Worm (Caenorhabditis elegans) whole organism, late embryonic: ENCODE results near the gene nlp-36.

Experiments used
- C08G9.2 ChIP-seq: sonication (generic microtip); optimal IDR thresholded peaks from 2 replicates; lab custom pipeline; 2016; ENCODE audit warnings: mild to moderate bottlenecking, missing genetic modification characterization, moderate library complexity, missing compliant biosample characterization
- C38D4.7 ChIP-seq: fragments of 200-800 bp; sonication (Bioruptor generic); optimal IDR thresholded peaks from 2 replicates; lab custom pipeline; 2018; ENCODE audit warnings: mild to moderate bottlenecking, missing genetic modification characterization, moderate library complexity, missing compliant biosample characterization
- F13H6.1 ChIP-seq: sonication (generic microtip); optimal IDR thresholded peaks from 2 replicates; lab custom pipeline; 2016; ENCODE audit warnings: missing genetic modification characterization, missing compliant biosample characterization
- K09A11.1 ChIP-seq: sonication (generic microtip); optimal IDR thresholded peaks from 2 replicates; lab custom pipeline; 2017; ENCODE audit warnings: antibody characterized with exemption, mild to moderate bottlenecking, missing genetic modification characterization, missing compliant biosample characterization; ENCODE audit not compliant: insufficient read depth
- T23F11.4 ChIP-seq: fragments of 200-800 bp; sonication (Bioruptor generic); optimal IDR thresholded peaks from 2 replicates; lab custom pipeline; 2018; ENCODE audit warnings: mild to moderate bottlenecking, missing genetic modification characterization, missing compliant biosample characterization
- ahr-1 ChIP-seq: sonication (generic microtip); optimal IDR thresholded peaks from 2 replicates; lab custom pipeline; 2016; ENCODE audit warnings: missing genetic modification characterization, missing compliant biosample characterization
- ama-1 ChIP-seq: fragments of 150-350 bp; optimal IDR thresholded peaks from 2 replicates; lab custom pipeline; 2014
- ceh-18 ChIP-seq: sonication (generic microtip); optimal IDR thresholded peaks from 2 replicates; lab custom pipeline; 2016; ENCODE audit warnings: missing genetic modification characterization, missing compliant biosample characterization
- ceh-2 ChIP-seq: sonication (generic microtip); optimal IDR thresholded peaks from 2 replicates; lab custom pipeline; 2016; ENCODE audit warnings: missing genotype, missing genetic modification characterization, missing compliant biosample characterization
- ceh-22 ChIP-seq: sonication (generic microtip); optimal IDR thresholded peaks from 2 replicates; lab custom pipeline; 2017; ENCODE audit warnings: missing biosample characterization, missing genetic modification characterization
- ceh-30 ChIP-seq: fragments of 150-350 bp; optimal IDR thresholded peaks from 2 replicates; lab custom pipeline; 2014; ENCODE audit warnings: missing biosample characterization, missing genetic modification characterization
- ceh-31 ChIP-seq: sonication (generic microtip); optimal IDR thresholded peaks from 2 replicates; lab custom pipeline; 2016; ENCODE audit warnings: missing genetic modification characterization, missing compliant biosample characterization
- ceh-45 ChIP-seq: fragments of 200-800 bp; sonication (Bioruptor generic); IDR thresholded peaks from 2 replicates; pipeline ENCODE4 v1.3.6; 2022; ENCODE audit warnings: missing genetic modification reagents, missing genetic modification characterization, missing compliant biosample characterization
- ceh-48 ChIP-seq: sonication (generic microtip); optimal IDR thresholded peaks from 2 replicates; lab custom pipeline; 2016; ENCODE audit warnings: missing genetic modification characterization, inconsistent platforms, missing compliant biosample characterization
- ceh-9 ChIP-seq: sonication (generic microtip); optimal IDR thresholded peaks from 2 replicates; lab custom pipeline; 2016; ENCODE audit warnings: mild to moderate bottlenecking, missing genetic modification characterization, inconsistent platforms, missing compliant biosample characterization
- che-1 ChIP-seq: sonication (generic microtip); optimal IDR thresholded peaks from 2 replicates; lab custom pipeline; 2016; ENCODE audit warnings: mild to moderate bottlenecking, missing genetic modification characterization, missing compliant biosample characterization
- dmd-4 ChIP-seq: sonication (generic microtip); optimal IDR thresholded peaks from 2 replicates; lab custom pipeline; 2016; ENCODE audit warnings: borderline replicate concordance, missing genetic modification characterization, missing compliant biosample characterization
- dve-1 ChIP-seq: sonication (generic microtip); optimal IDR thresholded peaks from 2 replicates; lab custom pipeline; 2017; ENCODE audit warnings: antibody characterized with exemption, mild to moderate bottlenecking, missing genetic modification characterization, missing compliant biosample characterization
- ets-4 ChIP-seq: sonication (generic microtip); optimal IDR thresholded peaks from 2 replicates; lab custom pipeline; 2016; ENCODE audit warnings: missing genetic modification characterization, missing compliant biosample characterization
- fax-1 ChIP-seq: sonication (generic microtip); optimal IDR thresholded peaks from 2 replicates; lab custom pipeline; 2016; ENCODE audit warnings: missing genotype, missing genetic modification characterization, missing compliant biosample characterization
- fkh-10 ChIP-seq: fragments of 150-350 bp; optimal IDR thresholded peaks from 2 replicates; lab custom pipeline; 2014; ENCODE audit warnings: missing biosample characterization, missing genetic modification reagents, missing genetic modification characterization
- fkh-6 ChIP-seq: sonication (generic microtip); optimal IDR thresholded peaks from 2 replicates; lab custom pipeline; 2016; ENCODE audit warnings: missing genetic modification characterization, missing compliant biosample characterization
- hlh-13 ChIP-seq: fragments of 200-800 bp; sonication (Bioruptor generic); optimal IDR thresholded peaks from 2 replicates; lab custom pipeline; 2018; ENCODE audit warnings: mild to moderate bottlenecking, missing genetic modification characterization, missing compliant biosample characterization
- hlh-15 ChIP-seq: sonication (generic microtip); optimal IDR thresholded peaks from 2 replicates; lab custom pipeline; 2016; ENCODE audit warnings: missing genetic modification characterization, missing compliant biosample characterization
- hlh-30 ChIP-seq: sonication (generic microtip); optimal IDR thresholded peaks from 2 replicates; lab custom pipeline; 2017; ENCODE audit warnings: antibody characterized with exemption, missing genetic modification characterization, missing compliant biosample characterization; ENCODE audit not compliant: insufficient read depth
- lin-11 ChIP-seq: fragments of 200-800 bp; sonication (Bioruptor generic); optimal IDR thresholded peaks from 2 replicates; lab custom pipeline; 2018; ENCODE audit warnings: mild to moderate bottlenecking, missing genetic modification characterization, missing compliant biosample characterization
- madf-2 ChIP-seq: sonication (generic microtip); optimal IDR thresholded peaks from 2 replicates; lab custom pipeline; 2017; ENCODE audit warnings: missing genetic modification characterization, missing compliant biosample characterization
- mec-3 ChIP-seq: sonication (generic microtip); optimal IDR thresholded peaks from 2 replicates; lab custom pipeline; 2016; ENCODE audit warnings: borderline replicate concordance, missing genetic modification characterization, missing compliant biosample characterization
- nfya-1 ChIP-seq: sonication (generic microtip); optimal IDR thresholded peaks from 2 replicates; lab custom pipeline; 2017; ENCODE audit warnings: missing genetic modification characterization, mild to moderate bottlenecking, missing compliant biosample characterization, antibody characterized with exemption, moderate library complexity
- nhr-11 ChIP-seq: fragments of 150-350 bp; optimal IDR thresholded peaks from 2 replicates; lab custom pipeline; 2014; ENCODE audit warnings: missing biosample characterization, missing genetic modification characterization
- nhr-232 ChIP-seq: sonication (generic microtip); optimal IDR thresholded peaks from 2 replicates; lab custom pipeline; 2016; ENCODE audit warnings: missing genetic modification characterization, missing compliant biosample characterization
- npax-4 ChIP-seq: sonication (generic microtip); optimal IDR thresholded peaks from 2 replicates; lab custom pipeline; 2016; ENCODE audit warnings: missing genetic modification characterization, missing compliant biosample characterization
- odd-2 ChIP-seq: sonication (generic microtip); optimal IDR thresholded peaks from 2 replicates; lab custom pipeline; 2017; ENCODE audit warnings: antibody characterized with exemption, mild to moderate bottlenecking, missing genetic modification characterization, missing compliant biosample characterization
- pag-3 ChIP-seq: sonication (generic microtip); optimal IDR thresholded peaks from 2 replicates; lab custom pipeline; 2016; ENCODE audit warnings: missing compliant biosample characterization, missing genetic modification characterization, borderline replicate concordance
- pat-9 ChIP-seq: fragments of 200-800 bp; sonication (Bioruptor generic); optimal IDR thresholded peaks from 2 replicates; lab custom pipeline; 2018; ENCODE audit warnings: mild to moderate bottlenecking, missing genetic modification characterization, moderate library complexity, missing compliant biosample characterization
- pax-1 ChIP-seq: fragments of 150-350 bp; optimal IDR thresholded peaks from 2 replicates; lab custom pipeline; 2014; ENCODE audit warnings: missing biosample characterization, missing genetic modification characterization
- pha-2 ChIP-seq: sonication (generic microtip); optimal IDR thresholded peaks from 2 replicates; lab custom pipeline; 2017; ENCODE audit warnings: mild to moderate bottlenecking, missing genetic modification characterization, missing compliant biosample characterization
- pha-4 ChIP-seq: fragments of 150-350 bp; optimal IDR thresholded peaks from 2 replicates; lab custom pipeline; 2018; ENCODE audit warnings: missing biosample characterization, missing genetic modification reagents, missing genetic modification characterization
- pros-1 ChIP-seq: fragments of 150-350 bp; optimal IDR thresholded peaks from 2 replicates; lab custom pipeline; 2014; ENCODE audit warnings: missing biosample characterization, missing genetic modification reagents, missing genetic modification characterization
- ref-2 ChIP-seq: sonication (generic microtip); optimal IDR thresholded peaks from 2 replicates; lab custom pipeline; 2016; ENCODE audit warnings: missing genetic modification characterization, missing compliant biosample characterization
- sox-2 ChIP-seq: fragments of 200-800 bp; sonication (Bioruptor generic); IDR thresholded peaks from 2 replicates; pipeline ENCODE4 v1.3.6; 2022; ENCODE audit warnings: missing genetic modification reagents, missing genetic modification characterization, missing compliant biosample characterization
- sox-4 ChIP-seq: sonication (generic microtip); optimal IDR thresholded peaks from 2 replicates; lab custom pipeline; 2017; ENCODE audit warnings: mild to moderate bottlenecking, missing genetic modification characterization, inconsistent platforms, missing compliant biosample characterization
- syd-9 ChIP-seq: sonication (generic microtip); optimal IDR thresholded peaks from 2 replicates; lab custom pipeline; 2016; ENCODE audit warnings: mild to moderate bottlenecking, missing genetic modification characterization, moderate library complexity, missing compliant biosample characterization
- ttx-3 ChIP-seq: sonication (generic microtip); optimal IDR thresholded peaks from 2 replicates; lab custom pipeline; 2016; ENCODE audit warnings: missing genetic modification reagents, missing genetic modification characterization, missing compliant biosample characterization
- unc-3 ChIP-seq, 2 experiments: fragments of 200-800 bp in 1 of 2; sonication (Bioruptor generic) in 1 of 2; sonication (generic microtip) in 1 of 2; conservative IDR thresholded peaks in 1 of 2; optimal IDR thresholded peaks in 1 of 2; 2 replicates each; pipeline versions ENCODE4 v1.3.6 to Lab custom; 2016 to 2022; ENCODE audit warnings: missing compliant biosample characterization in 2 of 2, missing genetic modification characterization in 2 of 2, missing genetic modification reagents in 1 of 2
- unc-86 ChIP-seq: sonication (generic microtip); optimal IDR thresholded peaks from 2 replicates; lab custom pipeline; 2016; ENCODE audit warnings: missing genetic modification characterization, missing compliant biosample characterization
- ztf-16 ChIP-seq: sonication (generic microtip); optimal IDR thresholded peaks from 2 replicates; lab custom pipeline; 2017; ENCODE audit warnings: missing genetic modification characterization, missing compliant biosample characterization

Gene nlp-36

DNA sequence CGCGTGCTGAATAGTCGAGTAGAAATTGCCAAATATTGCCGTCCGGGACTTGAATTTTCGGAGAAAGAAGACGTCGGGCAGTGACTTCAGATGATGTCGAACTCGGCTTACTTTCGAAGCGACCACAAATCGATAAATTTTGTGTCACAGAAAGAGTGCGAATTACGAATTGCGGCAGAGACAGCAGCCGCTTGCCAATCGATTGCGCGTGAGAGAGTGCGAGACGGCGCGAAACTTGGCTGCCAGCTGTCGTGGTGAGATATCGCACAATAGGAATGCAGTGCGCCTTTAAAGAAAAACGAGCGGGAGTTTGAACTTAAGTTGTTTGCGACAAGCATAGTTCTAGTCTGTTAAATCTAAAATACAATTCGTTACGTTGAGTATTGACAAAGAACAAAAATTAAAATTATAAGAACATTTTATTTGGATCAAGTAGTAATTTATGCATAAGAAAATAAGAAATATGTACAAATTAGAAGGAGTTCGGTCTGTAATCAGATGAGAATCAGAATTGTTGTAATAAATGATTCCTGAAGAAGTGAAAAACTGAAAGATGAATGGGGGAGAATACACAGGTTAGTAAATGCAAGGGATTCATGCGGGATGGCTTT lies 45.0 kb upstream of the nlp-36 start, which contains the start of gene pir-2 (continued):
- TF ChIP-seq ref-2: no peak

DNA sequence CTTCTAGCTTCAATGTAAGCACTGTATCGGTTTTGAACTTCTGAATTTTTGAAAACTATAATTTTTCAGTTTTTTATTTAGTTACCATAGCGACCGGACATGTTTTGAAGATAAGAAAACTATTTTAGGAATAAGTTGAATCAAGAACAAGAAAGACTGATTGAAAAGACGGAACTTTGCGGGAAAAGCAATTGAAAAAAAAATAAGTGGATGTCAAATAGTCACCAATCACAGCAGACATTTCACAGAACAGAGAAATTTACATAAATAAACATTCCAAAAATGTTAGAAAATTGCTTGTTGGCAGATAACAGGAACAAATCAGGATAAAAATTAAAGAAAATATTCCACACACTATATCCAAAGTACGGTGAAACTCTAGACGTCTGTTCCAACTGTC lies 38.7 kb upstream of the nlp-36 start, which contains the start of gene F54C8.6:
Gene F54C8.6, minus strand, starts transcription at position 101 of the 400 bp plus-strand sequence.
- no peak for TF ChIP-seq C38D4.7 (GFP tag; lab: Kevin White, UChicago)
- no peak for TF ChIP-seq sox-2
- TF ChIP-seq ceh-30 (tag; lab: Kevin White, UChicago): no peak
- TF ChIP-seq mec-3 (tag; lab: Kevin White, UChicago): no peak
- no peak for TF ChIP-seq lin-11 (tag; lab: Kevin White, UChicago)
- no peak for TF ChIP-seq C08G9.2 (tag; lab: Kevin White, UChicago)
- TF ChIP-seq ceh-9 (tag; lab: Kevin White, UChicago): no peak
- TF ChIP-seq syd-9: no peak
- no peak for TF ChIP-seq fkh-6 (tag; lab: Kevin White, UChicago)
- no peak for TF ChIP-seq nfya-1 (tag; lab: Kevin White, UChicago)
- no peak for TF ChIP-seq ceh-2 (tag; lab: Kevin White, UChicago)
- TF ChIP-seq pha-4 (tag; lab: Kevin White, UChicago): no peak
- TF ChIP-seq ztf-16 (tag; lab: Kevin White, UChicago): no peak
- TF ChIP-seq dve-1: no peak
- TF ChIP-seq fax-1: no peak
- TF ChIP-seq hlh-15: no peak

DNA sequence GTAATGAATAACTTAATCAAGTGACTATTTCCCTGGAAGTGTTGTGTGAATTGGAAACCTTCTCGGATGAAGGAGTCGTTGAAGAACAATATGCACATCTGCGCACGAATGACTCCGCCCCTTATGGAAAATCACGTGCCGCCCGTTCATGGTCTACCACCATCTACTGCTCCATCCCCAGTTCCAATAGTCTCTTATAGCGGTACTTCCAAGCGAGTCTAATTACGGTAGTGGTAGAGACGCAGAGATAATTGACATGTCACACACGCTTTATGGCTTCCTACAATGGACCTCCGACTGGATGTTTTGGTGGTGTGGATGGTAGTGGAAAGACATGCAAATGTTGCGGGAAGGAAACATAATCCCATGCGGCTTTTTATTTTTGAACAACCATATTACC lies 37.6 kb upstream of the nlp-36 start:
- TF ChIP-seq syd-9: no peak
- no peak for TF ChIP-seq fkh-6 (tag; lab: Kevin White, UChicago)
- no peak for TF ChIP-seq ceh-30 (tag; lab: Kevin White, UChicago)
- TF ChIP-seq pat-9 (tag; lab: Kevin White, UChicago): no peak
- peak; percentile 92 for TF ChIP-seq ceh-31 (tag; lab: Kevin White, UChicago)
- peak; percentile 93 for TF ChIP-seq hlh-30 (tag; lab: Kevin White, UChicago)
- TF ChIP-seq ceh-18: no peak
- TF ChIP-seq nfya-1 (tag; lab: Kevin White, UChicago): peak; percentile 41
- no peak for TF ChIP-seq K09A11.1 (tag; lab: Kevin White, UChicago)
- TF ChIP-seq unc-3 (GFP tag; conservative IDR thresholded peaks at IDR 0.05; lab: Robert Waterston, UW): no peak
- no peak for TF ChIP-seq unc-3 (tag; optimal IDR thresholded peaks at IDR 0.05; lab: Kevin White, UChicago)
- no peak for TF ChIP-seq nhr-232
- no peak for TF ChIP-seq madf-2 (tag; lab: Kevin White, UChicago)
- no peak for TF ChIP-seq T23F11.4 (GFP tag; lab: Kevin White, UChicago)
- TF ChIP-seq pag-3 (tag; lab: Kevin White, UChicago): no peak
- no peak for TF ChIP-seq mec-3 (tag; lab: Kevin White, UChicago)
- TF ChIP-seq pros-1 (tag; lab: Kevin White, UChicago): no peak
- TF ChIP-seq ceh-48 (tag; lab: Kevin White, UChicago): no peak
- peak; percentile 10; the same call in 1 of the 2 replicates for TF ChIP-seq sox-2
- no peak for TF ChIP-seq dve-1
- no peak for TF ChIP-seq ama-1 (lab: Kevin White, UChicago)
- no peak for TF ChIP-seq pha-2 (tag; lab: Kevin White, UChicago)
- no peak for TF ChIP-seq pax-1
- TF ChIP-seq dmd-4 (tag; lab: Kevin White, UChicago): no peak
- TF ChIP-seq C08G9.2 (tag; lab: Kevin White, UChicago): no peak
- no peak for TF ChIP-seq npax-4 (tag; lab: Kevin White, UChicago)
- no peak for TF ChIP-seq ets-4
- no peak for TF ChIP-seq ttx-3 (tag; lab: Kevin White, UChicago)
- no peak for TF ChIP-seq ceh-45 (GFP tag; lab: Robert Waterston, UW)
- TF ChIP-seq sox-4 (tag; lab: Kevin White, UChicago): no peak
- no peak for TF ChIP-seq ahr-1 (tag; lab: Kevin White, UChicago)
- TF ChIP-seq fkh-10 (GFP tag; lab: Kevin White, UChicago): no peak
- no peak for TF ChIP-seq fax-1
- no peak for TF ChIP-seq nhr-11 (tag; lab: Kevin White, UChicago)
- no peak for TF ChIP-seq unc-86 (tag; lab: Kevin White, UChicago)
- TF ChIP-seq ceh-22 (tag; lab: Kevin White, UChicago): no peak
- no peak for TF ChIP-seq che-1 (tag; lab: Kevin White, UChicago)
- TF ChIP-seq odd-2 (tag; lab: Kevin White, UChicago): no peak
- TF ChIP-seq F13H6.1: no peak
- no peak for TF ChIP-seq hlh-13 (GFP tag; lab: Kevin White, UChicago)
